Worm (Caenorhabditis elegans) whole organism, mixed stage, embryonic: ENCODE data around the gene emc-1.
"Not testable (repeated sequence)": the region's sequence is repeated elsewhere in the genome, so short reads cannot be mapped to it uniquely, and the experiment has no call there.

Source experiments
- bed-3 ChIP-seq: fragments of 200-800 bp; sonication (Bioruptor generic); optimal IDR thresholded peaks from 3 replicates; lab custom pipeline; 2018; ENCODE audit warnings: mild to moderate bottlenecking, missing genetic modification characterization, moderate library complexity, missing compliant biosample characterization
- ceh-83 ChIP-seq: fragments of 200-800 bp; sonication (Bioruptor generic); optimal IDR thresholded peaks from 2 replicates; lab custom pipeline; 2018; ENCODE audit warnings: mild to moderate bottlenecking, missing genetic modification characterization, missing compliant biosample characterization
- flh-1 ChIP-seq: fragments of 200-800 bp; sonication (Bioruptor generic); optimal IDR thresholded peaks from 2 replicates; lab custom pipeline; 2018; ENCODE audit warnings: mild to moderate bottlenecking, missing genetic modification characterization, moderate library complexity, missing compliant biosample characterization
- ham-2 ChIP-seq: fragments of 200-800 bp; sonication (Bioruptor generic); optimal IDR thresholded peaks from 2 replicates; lab custom pipeline; 2018; ENCODE audit warnings: mild to moderate bottlenecking, missing genetic modification characterization, missing compliant biosample characterization
- hlh-1 ChIP-seq: fragments of 150-350 bp; optimal IDR thresholded peaks from 2 replicates; lab custom pipeline; 2014; ENCODE audit warnings: missing biosample characterization, missing genetic modification reagents, missing genetic modification characterization
- lin-32 ChIP-seq: fragments of 200-800 bp; sonication (Bioruptor generic); optimal IDR thresholded peaks from 2 replicates; lab custom pipeline; 2018; ENCODE audit warnings: mild to moderate bottlenecking, missing genetic modification characterization, missing compliant biosample characterization
- nhr-12 ChIP-seq: fragments of 150-350 bp; optimal IDR thresholded peaks from 2 replicates; lab custom pipeline; 2014; ENCODE audit warnings: missing biosample characterization, missing genetic modification characterization
- nhr-2 ChIP-seq: fragments of 150-350 bp; optimal IDR thresholded peaks from 2 replicates; lab custom pipeline; 2014; ENCODE audit warnings: missing biosample characterization, missing genetic modification characterization
- pha-4 ChIP-seq: fragments of 150-350 bp; optimal IDR thresholded peaks from 2 replicates; lab custom pipeline; 2018; ENCODE audit warnings: missing biosample characterization, missing genetic modification reagents, missing genetic modification characterization
- snpc-4 ChIP-seq: fragments of 150-350 bp; optimal IDR thresholded peaks from 2 replicates; lab custom pipeline; 2014; ENCODE audit warnings: missing biosample characterization, missing genetic modification characterization
- sptf-1 ChIP-seq: sonication (generic microtip); optimal IDR thresholded peaks from 2 replicates; lab custom pipeline; 2017; ENCODE audit warnings: mild to moderate bottlenecking, missing genetic modification characterization, moderate library complexity, missing compliant biosample characterization
- unc-39 ChIP-seq: fragments of 150-350 bp; optimal IDR thresholded peaks from 2 replicates; lab custom pipeline; 2014; ENCODE audit warnings: missing biosample characterization, missing genetic modification characterization

emc-1 gene

ce11 chrII:1467711-1468110 lies 32.4 kb downstream of the emc-1 start, which contains the start of gene Y51H7C.1:
Gene Y51H7C.1, plus strand, starts transcription at chrII:1467727.
- TF ChIP-seq sptf-1, hlh-1, pha-4 (tag; lab: Kevin White, UChicago): not testable (repeated sequence)

- TF ChIP-seq nhr-12 (tag; lab: Kevin White, UChicago), result no peak
- no peak for TF ChIP-seq lin-32 (GFP tag; lab: Kevin White, UChicago)
- no peak for TF ChIP-seq ham-2
- no peak for TF ChIP-seq nhr-2
- TF ChIP-seq sptf-1 (tag; lab: Kevin White, UChicago), result no peak
- no peak for TF ChIP-seq unc-39
- TF ChIP-seq snpc-4, result no peak
- no peak for TF ChIP-seq ceh-83 (GFP tag; lab: Kevin White, UChicago)
- TF ChIP-seq, all 35 proteins: peak for 0
Observed at ce11 chrII:1466448-1466847, 33.7 kb downstream of the emc-1 start, which contains the start of gene Y51H7C.13. Gene Y51H7C.13, minus strand, starts transcription at chrII:1466548.

- not testable (repeated sequence) for TF ChIP-seq lin-32 (GFP tag; lab: Kevin White, UChicago); flh-1; hlh-1 (tag; lab: Kevin White, UChicago)
Observed at ce11 chrII:1446696-1447293, 53.3 kb downstream of the emc-1 start, which contains the start of gene Y51H7C.12. Gene Y51H7C.12, minus strand, starts transcription at chrII:1446746.

ce11 chrII:1444911-1445310 lies 55.2 kb downstream of the emc-1 start, which contains the start of gene scl-17:
Gene scl-17, plus strand, starts transcription at chrII:1445211.
- TF ChIP-seq ham-2, result no peak
- TF ChIP-seq, all 35 proteins: peak for 0

ce11 chrII:1441479-1441878 lies 58.7 kb downstream of the emc-1 start:
- no peak for TF ChIP-seq bed-3
